Worm (Caenorhabditis elegans) whole organism, L1 larva: ENCODE results near the gene hal-2.

Source experiments
- C34B4.2 ChIP-seq: sonication (generic microtip); optimal IDR thresholded peaks from 2 replicates; lab custom pipeline; 2017; ENCODE audit warnings: mild to moderate bottlenecking, missing genetic modification characterization, missing compliant biosample characterization
- aha-1 ChIP-seq: fragments of 150-350 bp; optimal IDR thresholded peaks from 2 replicates; lab custom pipeline; 2014; ENCODE audit warnings: missing biosample characterization, missing genetic modification characterization
- ceh-63 ChIP-seq: fragments of 200-800 bp; sonication (Bioruptor generic); optimal IDR thresholded peaks from 2 replicates; lab custom pipeline; 2018; ENCODE audit warnings: mild to moderate bottlenecking, missing genetic modification characterization, missing compliant biosample characterization
- ceh-8 ChIP-seq: fragments of 200-800 bp; sonication (Bioruptor generic); optimal IDR thresholded peaks from 2 replicates; lab custom pipeline; 2018; ENCODE audit warnings: mild to moderate bottlenecking, missing genetic modification characterization, moderate library complexity, missing compliant biosample characterization
- ceh-82 ChIP-seq, 3 experiments: fragments of 150-350 bp in 1 of 3; sonication (generic microtip) in 2 of 3; optimal IDR thresholded peaks; 2 replicates each; lab custom pipeline; 2014 to 2017; ENCODE audit warnings: missing biosample characterization in 3 of 3, missing genetic modification characterization in 3 of 3
- ceh-88 ChIP-seq: fragments of 200-800 bp; sonication (Bioruptor generic); IDR thresholded peaks from 2 replicates; pipeline ENCODE4 v1.3.6; 2022; ENCODE audit warnings: missing genetic modification characterization, missing compliant biosample characterization
- ceh-90 ChIP-seq: sonication (generic microtip); optimal IDR thresholded peaks from 2 replicates; lab custom pipeline; 2016; ENCODE audit warnings: missing genetic modification characterization, missing compliant biosample characterization
- dpl-1 ChIP-seq, 3 experiments: fragments of 150-350 bp in 2 of 3; sonication (generic microtip) in 1 of 3; optimal IDR thresholded peaks; 2 replicates each; lab custom pipeline; 2014 to 2017; ENCODE audit warnings: missing biosample characterization in 3 of 3, missing genetic modification characterization in 3 of 3, missing genetic modification reagents in 3 of 3
- efl-1 ChIP-seq, 4 experiments: fragments of 150-350 bp; optimal IDR thresholded peaks in 3 of 4; peaks in 1 of 4; 1 replicate in 1 of 4; 2 replicates in 3 of 4; lab custom pipeline; 2014; ENCODE audit warnings: missing biosample characterization in 2 of 4, missing genetic modification characterization in 2 of 4, missing genetic modification reagents in 2 of 4
- fkh-4 ChIP-seq: sonication (generic microtip); optimal IDR thresholded peaks from 2 replicates; lab custom pipeline; 2016; ENCODE audit warnings: missing compliant biosample characterization, missing genetic modification characterization, borderline replicate concordance
- fkh-8 ChIP-seq: sonication (generic microtip); optimal IDR thresholded peaks from 2 replicates; lab custom pipeline; 2016; ENCODE audit warnings: mild to moderate bottlenecking, missing genetic modification characterization, missing compliant biosample characterization
- grh-1 ChIP-seq: fragments of 200-800 bp; sonication (Bioruptor generic); IDR thresholded peaks from 2 replicates; pipeline ENCODE4 v1.3.6; 2022; ENCODE audit warnings: missing genetic modification reagents, missing genetic modification characterization, missing compliant biosample characterization
- hlh-4 ChIP-seq: sonication (generic microtip); optimal IDR thresholded peaks from 2 replicates; lab custom pipeline; 2016; ENCODE audit warnings: mild to moderate bottlenecking, missing genetic modification characterization, missing compliant biosample characterization
- jun-1 ChIP-seq: fragments of 150-350 bp; optimal IDR thresholded peaks from 2 replicates; lab custom pipeline; 2014; ENCODE audit warnings: missing biosample characterization, missing genetic modification reagents, missing genetic modification characterization
- lin-14 ChIP-seq: fragments of 200-800 bp; sonication (Bioruptor generic); optimal IDR thresholded peaks from 2 replicates; lab custom pipeline; 2018; ENCODE audit warnings: mild to moderate bottlenecking, missing genetic modification characterization, moderate library complexity, missing compliant biosample characterization
- mab-9 ChIP-seq: fragments of 200-800 bp; sonication (Bioruptor generic); IDR thresholded peaks from 2 replicates; pipeline ENCODE4 v1.3.6; 2022; ENCODE audit warnings: missing genetic modification reagents, missing genetic modification characterization, missing compliant biosample characterization
- nhr-11 ChIP-seq: fragments of 150-350 bp; optimal IDR thresholded peaks from 2 replicates; lab custom pipeline; 2014; ENCODE audit warnings: missing biosample characterization, missing genetic modification characterization
- nhr-12 ChIP-seq: sonication (generic microtip); optimal IDR thresholded peaks from 2 replicates; lab custom pipeline; 2017; ENCODE audit warnings: missing biosample characterization, missing genetic modification characterization
- nhr-20 ChIP-seq: sonication (generic microtip); optimal IDR thresholded peaks from 2 replicates; lab custom pipeline; 2016; ENCODE audit warnings: mild to moderate bottlenecking, missing genetic modification characterization, missing compliant biosample characterization
- nhr-47 ChIP-seq: sonication (generic microtip); optimal IDR thresholded peaks from 2 replicates; lab custom pipeline; 2016; ENCODE audit warnings: mild to moderate bottlenecking, missing genetic modification characterization, moderate library complexity, missing compliant biosample characterization
- nhr-71 ChIP-seq: sonication (generic microtip); optimal IDR thresholded peaks from 2 replicates; lab custom pipeline; 2016; ENCODE audit warnings: mild to moderate bottlenecking, missing genetic modification characterization, moderate library complexity, missing compliant biosample characterization
- nhr-76 ChIP-seq: sonication (generic microtip); optimal IDR thresholded peaks from 2 replicates; lab custom pipeline; 2017; ENCODE audit warnings: missing biosample characterization, missing genetic modification characterization
- pag-3 ChIP-seq: sonication (generic microtip); optimal IDR thresholded peaks from 2 replicates; lab custom pipeline; 2017; ENCODE audit warnings: missing genetic modification characterization, mild to moderate bottlenecking, missing compliant biosample characterization, antibody characterized with exemption, borderline replicate concordance; ENCODE audit not compliant: insufficient read depth
- skn-1 ChIP-seq: fragments of 150-350 bp; optimal IDR thresholded peaks from 2 replicates; lab custom pipeline; 2014; ENCODE audit warnings: missing biosample characterization, missing genetic modification characterization
- snu-23 ChIP-seq: sonication (generic microtip); optimal IDR thresholded peaks from 2 replicates; lab custom pipeline; 2016; ENCODE audit warnings: missing genetic modification characterization, missing compliant biosample characterization
- sup-37 ChIP-seq: fragments of 200-800 bp; sonication (Bioruptor generic); optimal IDR thresholded peaks from 2 replicates; lab custom pipeline; 2018; ENCODE audit warnings: mild to moderate bottlenecking, missing genetic modification characterization, missing compliant biosample characterization
- swsn-7 ChIP-seq: sonication (generic microtip); optimal IDR thresholded peaks from 2 replicates; lab custom pipeline; 2016; ENCODE audit warnings: missing genetic modification characterization, missing compliant biosample characterization
- unc-62 ChIP-seq: fragments of 150-350 bp; optimal IDR thresholded peaks from 2 replicates; lab custom pipeline; 2014; ENCODE audit warnings: missing biosample characterization, missing genetic modification reagents, missing genetic modification characterization
- unc-86 ChIP-seq: sonication (generic microtip); optimal IDR thresholded peaks from 2 replicates; lab custom pipeline; 2016; ENCODE audit warnings: missing genetic modification characterization, missing compliant biosample characterization
- unc-98 ChIP-seq: fragments of 200-800 bp; sonication (Bioruptor generic); IDR thresholded peaks from 2 replicates; pipeline ENCODE4 v1.3.6; 2022; ENCODE audit warnings: missing genetic modification characterization, missing compliant biosample characterization
- vab-15 ChIP-seq: sonication (generic microtip); optimal IDR thresholded peaks from 2 replicates; lab custom pipeline; 2017; ENCODE audit warnings: missing genotype, mild to moderate bottlenecking, missing genetic modification characterization, missing compliant biosample characterization
- xbp-1 ChIP-seq: sonication (generic microtip); optimal IDR thresholded peaks from 2 replicates; lab custom pipeline; 2016; ENCODE audit warnings: missing genetic modification characterization, missing compliant biosample characterization
- zag-1 ChIP-seq: fragments of 150-350 bp; optimal IDR thresholded peaks from 2 replicates; lab custom pipeline; 2014; ENCODE audit warnings: missing biosample characterization, missing genetic modification characterization
- zip-4 ChIP-seq: fragments of 200-800 bp; sonication (Bioruptor generic); optimal IDR thresholded peaks from 2 replicates; lab custom pipeline; 2018; ENCODE audit warnings: mild to moderate bottlenecking, missing genetic modification characterization, moderate library complexity, missing compliant biosample characterization
- ztf-11 ChIP-seq, 2 experiments: sonication (generic microtip); optimal IDR thresholded peaks; 2 replicates each; lab custom pipeline; 2016 to 2017; ENCODE audit warnings: missing genetic modification characterization in 2 of 2, missing biosample characterization in 1 of 2, missing compliant biosample characterization in 1 of 2

hal-2 gene

DNA sequence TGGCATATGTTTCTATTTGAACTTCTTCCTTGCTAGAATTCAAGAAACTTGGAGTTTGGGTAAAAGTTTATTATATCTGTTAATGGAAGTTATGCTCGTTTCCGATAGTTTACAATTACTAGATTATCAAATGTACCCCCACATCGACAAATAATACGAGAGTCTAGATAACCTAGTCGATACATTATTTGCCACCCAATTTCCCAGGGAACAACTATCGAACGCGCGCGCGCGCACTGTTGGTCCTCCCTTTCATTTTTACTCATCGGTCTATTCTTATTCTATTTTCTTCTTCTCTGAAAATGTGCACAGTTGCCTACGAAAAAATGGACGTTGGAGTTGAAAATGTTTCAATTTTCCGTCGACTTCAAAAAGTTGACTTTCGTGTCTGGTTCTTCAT is 28.2 kb downstream of the hal-2 start, which contains the start of gene T16G12.13:
TSS of gene T16G12.13 (plus strand) at position 293 of the 400 bp plus-strand sequence.
- TF ChIP-seq sup-37 (no peak), C34B4.2 (tag; lab: Kevin White, UChicago) (no peak), nhr-71 (tag; lab: Kevin White, UChicago) (no peak), mab-9 (no peak), efl-1 (optimal IDR thresholded peaks at IDR 0.05; lab: Kevin White, UChicago) (no peak), efl-1 (GFP tag; optimal IDR thresholded peaks at IDR 0.05 in 1 of 2; lab: Kevin White, UChicago) (no peak)

DNA sequence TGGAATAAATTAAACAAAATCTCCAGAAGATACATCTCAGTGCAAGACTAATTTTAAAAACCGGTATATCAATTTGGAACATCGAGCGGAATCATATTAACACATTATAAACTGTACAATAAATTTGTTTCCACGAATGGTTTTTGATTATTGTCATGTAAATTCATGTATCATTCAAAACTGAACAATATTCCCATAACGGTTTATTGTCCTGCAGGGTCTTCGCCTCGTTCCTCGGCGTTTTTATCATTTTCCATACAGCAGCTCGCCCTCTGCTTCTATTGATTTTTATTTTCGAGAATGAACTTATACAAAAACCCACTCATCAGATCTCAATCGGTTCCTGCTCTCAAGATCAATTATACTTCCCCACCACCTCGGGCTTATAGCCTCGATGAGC is 29.7 kb downstream of the hal-2 start, which contains the start of gene T16G12.8:
TSS of gene T16G12.8 (plus strand) at position 301 of the 400 bp plus-strand sequence.
- no peak for TF ChIP-seq nhr-12
- TF ChIP-seq ceh-63 (GFP tag; lab: Kevin White, UChicago): no peak
- TF ChIP-seq unc-62: no peak
- no peak for TF ChIP-seq fkh-8 (tag; lab: Kevin White, UChicago)
- no peak for TF ChIP-seq jun-1
- no peak for TF ChIP-seq pag-3 (tag; lab: Kevin White, UChicago)
- TF ChIP-seq hlh-4 (tag; lab: Kevin White, UChicago): no peak
- no peak for TF ChIP-seq grh-1 (GFP tag; lab: Robert Waterston, UW)
- no peak for TF ChIP-seq dpl-1 (GFP tag; optimal IDR thresholded peaks at IDR 0.05; lab: Kevin White, UChicago)

DNA sequence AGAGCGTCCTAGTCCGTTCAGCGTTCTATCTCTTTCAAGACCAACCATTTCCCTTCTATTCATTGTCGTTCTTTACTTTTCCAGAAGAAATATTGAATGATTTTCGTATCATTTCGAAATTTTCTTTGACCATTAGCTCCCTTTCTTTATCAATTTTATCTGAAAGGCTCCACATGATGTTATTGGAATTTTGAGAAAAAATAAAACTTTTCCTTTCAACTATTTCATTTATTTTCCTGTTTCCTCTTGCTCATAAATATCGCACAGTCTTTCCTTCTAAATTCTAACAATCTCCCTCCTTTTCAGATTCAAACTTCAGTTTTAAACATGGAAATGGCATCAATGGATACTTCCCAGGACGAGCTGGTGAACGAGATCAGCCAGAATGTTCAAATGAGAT is 31.2 kb downstream of the hal-2 start, which contains the start of gene T16G12.4:
TSS of gene T16G12.4 (plus strand) at position 301 of the 400 bp plus-strand sequence.
- TF ChIP-seq unc-86: no peak
- TF ChIP-seq fkh-4 (tag; lab: Kevin White, UChicago): no peak
- no peak for TF ChIP-seq ceh-90 (tag; lab: Kevin White, UChicago)
- TF ChIP-seq zip-4 (GFP tag; lab: Kevin White, UChicago): no peak
- no peak for TF ChIP-seq skn-1 (tag; lab: Kevin White, UChicago)
- no peak for TF ChIP-seq ceh-8 (GFP tag; lab: Kevin White, UChicago)
- TF ChIP-seq zag-1 (tag; lab: Kevin White, UChicago): no peak
- no peak for TF ChIP-seq xbp-1 (tag; lab: Kevin White, UChicago)
- TF ChIP-seq pag-3 (tag; lab: Kevin White, UChicago): no peak

DNA sequence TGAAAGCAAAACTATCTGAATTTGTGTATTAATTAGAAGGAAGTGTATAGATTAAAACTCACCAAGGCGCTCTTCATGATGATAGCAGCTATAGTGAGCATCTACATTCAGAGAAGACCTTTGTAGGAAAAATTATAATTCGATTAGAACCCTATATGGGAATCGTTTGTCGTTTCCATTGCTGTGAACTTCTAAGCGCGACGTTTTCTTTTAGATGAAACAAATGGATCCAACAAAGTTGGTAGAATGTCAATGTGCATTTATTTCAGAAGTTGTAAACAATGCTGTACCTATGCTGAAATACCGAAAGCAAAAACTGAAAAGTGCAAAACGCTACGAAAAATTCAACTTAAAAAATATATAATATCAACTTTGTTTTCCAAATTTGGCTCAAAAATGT is 32.7 kb downstream of the hal-2 start, which contains the start of gene T16G12.10:
TSS of gene T16G12.10 (minus strand) at position 101 of the 400 bp plus-strand sequence.
- TF ChIP-seq ceh-88 (GFP tag; lab: Robert Waterston, UW) (no peak), nhr-12 (no peak), mab-9 (no peak), nhr-71 (tag; lab: Kevin White, UChicago) (no peak), ceh-82 (tag; optimal IDR thresholded peaks at IDR 0.05; lab: Kevin White, UChicago) (no peak), nhr-20 (tag; lab: Kevin White, UChicago) (no peak), nhr-11 (no peak), swsn-7 (no peak), vab-15 (tag; lab: Kevin White, UChicago) (no peak), snu-23 (no peak), xbp-1 (tag; lab: Kevin White, UChicago) (no peak), ceh-63 (GFP tag; lab: Kevin White, UChicago) (no peak), nhr-76 (tag; lab: Kevin White, UChicago) (no peak), unc-98 (GFP tag; lab: Robert Waterston, UW) (no peak), lin-14 (GFP tag; lab: Kevin White, UChicago) (no peak), nhr-47 (tag; lab: Kevin White, UChicago) (no peak), aha-1 (tag; lab: Kevin White, UChicago) (no peak), ztf-11 (tag; optimal IDR thresholded peaks at IDR 0.05; lab: Kevin White, UChicago) (no peak), dpl-1 (GFP tag; optimal IDR thresholded peaks at IDR 0.05; lab: Kevin White, UChicago) (no peak)
